Worm (Caenorhabditis elegans): ENCODE data around the gene ugt-13.

ce11 chrV:4881377-4881776 is 27.3 kb upstream of the ugt-13 start, which contains the start of gene str-32:
- no peak for TF ChIP-seq lin-1 (GFP tag; IDR thresholded peaks at IDR 0.05)
- TF ChIP-seq snpc-4 (tag; optimal IDR thresholded peaks at IDR 0.05), result no peak
- no peak for TF ChIP-seq jun-1 (tag; optimal IDR thresholded peaks at IDR 0.05)
- no peak for TF ChIP-seq ama-1 (optimal IDR thresholded peaks at IDR 0.05)
- no peak for TF ChIP-seq madf-5 (GFP tag; IDR thresholded peaks at IDR 0.05)
- TF ChIP-seq nhr-11 (tag; optimal IDR thresholded peaks at IDR 0.05), result no peak
- no peak for TF ChIP-seq nhr-77 (tag; optimal IDR thresholded peaks at IDR 0.05)
- no peak for TF ChIP-seq fos-1 (tag; optimal IDR thresholded peaks at IDR 0.05)
- no peak for TF ChIP-seq unc-62 (GFP tag; optimal IDR thresholded peaks at IDR 0.05 in 1 of 2)
- TF ChIP-seq unc-62 (tag; optimal IDR thresholded peaks at IDR 0.05), result no peak
- no peak for TF ChIP-seq pqm-1 (tag; optimal IDR thresholded peaks at IDR 0.05)
- no peak for TF ChIP-seq nhr-48 (tag; optimal IDR thresholded peaks at IDR 0.05)
- TF ChIP-seq lin-13 (GFP tag; optimal IDR thresholded peaks at IDR 0.05), result no peak

Measured in whole organism, L4 larva.